Worm (Caenorhabditis elegans) whole organism, young adult: ENCODE results near the gene srz-64.

Source experiments
- F39B2.1 ChIP-seq: fragments of 200-800 bp; sonication (Bioruptor generic); IDR thresholded peaks from 2 replicates; pipeline ENCODE4 v1.3.6; 2022; ENCODE audit warnings: missing genetic modification reagents, missing genetic modification characterization, missing compliant biosample characterization
- T07F8.4 ChIP-seq: sonication (generic microtip); optimal IDR thresholded peaks from 2 replicates; lab custom pipeline; 2016; ENCODE audit warnings: mild to moderate bottlenecking, missing genetic modification characterization, moderate library complexity, missing compliant biosample characterization
- Y53F4B.3 ChIP-seq: fragments of 200-800 bp; sonication (Bioruptor generic); IDR thresholded peaks from 2 replicates; pipeline ENCODE4 v1.3.6; 2022; ENCODE audit warnings: missing genetic modification reagents, missing genetic modification characterization, missing compliant biosample characterization
- Y53G8AR.9 ChIP-seq: fragments of 200-800 bp; sonication (Bioruptor generic); conservative IDR thresholded peaks from 2 replicates; pipeline ENCODE4 v1.3.6; 2022; ENCODE audit warnings: missing genetic modification reagents, missing genetic modification characterization, missing compliant biosample characterization
- ama-1 ChIP-seq, 3 experiments: fragments of 150-350 bp in 1 of 3; sonication (generic microtip) in 2 of 3; optimal IDR thresholded peaks; 2 replicates each; lab custom pipeline; 2014 to 2018; ENCODE audit warnings: missing biosample characterization in 2 of 3, missing genetic modification characterization in 2 of 3, missing genetic modification reagents in 2 of 3
- attf-5 ChIP-seq: fragments of 200-800 bp; sonication (Bioruptor generic); optimal IDR thresholded peaks from 2 replicates; lab custom pipeline; 2018; ENCODE audit warnings: mild to moderate bottlenecking, missing genetic modification characterization, missing compliant biosample characterization
- bed-2 ChIP-seq: fragments of 200-800 bp; sonication (Bioruptor generic); IDR thresholded peaks from 2 replicates; pipeline ENCODE4 v1.3.6; 2022; ENCODE audit warnings: missing genetic modification reagents, missing genetic modification characterization, missing compliant biosample characterization
- dox-1 ChIP-seq: fragments of 200-800 bp; sonication (Bioruptor generic); IDR thresholded peaks from 2 replicates; pipeline ENCODE4 v1.3.6; 2022; ENCODE audit warnings: missing genetic modification reagents, missing genetic modification characterization, missing compliant biosample characterization
- dpl-1 ChIP-seq: fragments of 150-350 bp; optimal IDR thresholded peaks from 2 replicates; lab custom pipeline; 2014; ENCODE audit warnings: missing biosample characterization, missing genetic modification reagents, missing genetic modification characterization
- hmg-1.2 ChIP-seq: fragments of 200-800 bp; sonication (Bioruptor generic); IDR thresholded peaks from 2 replicates; pipeline ENCODE4 v1.3.6; 2022; ENCODE audit warnings: missing genetic modification reagents, missing genetic modification characterization, missing compliant biosample characterization
- hrde-1 ChIP-seq: sonication (generic microtip); optimal IDR thresholded peaks from 2 replicates; lab custom pipeline; 2016; ENCODE audit warnings: missing genetic modification characterization, mild to moderate bottlenecking, missing compliant biosample characterization, moderate library complexity, missing genotype, missing genetic modification reagents, borderline replicate concordance
- lir-1 ChIP-seq: fragments of 200-800 bp; sonication (Bioruptor generic); conservative IDR thresholded peaks from 2 replicates; pipeline ENCODE4 v1.3.6; 2022; ENCODE audit warnings: missing genetic modification reagents, missing genetic modification characterization, missing compliant biosample characterization
- rec-8 ChIP-seq, 2 experiments: sonication (generic microtip); optimal IDR thresholded peaks; 2 replicates each; lab custom pipeline; 2016; ENCODE audit warnings: mild to moderate bottlenecking in 2 of 2, missing genetic modification characterization in 2 of 2, missing genetic modification reagents in 2 of 2, missing genotype in 2 of 2, missing biosample characterization in 1 of 2, missing compliant biosample characterization in 1 of 2, moderate library complexity in 1 of 2
- zim-3 ChIP-seq: sonication (generic microtip); optimal IDR thresholded peaks from 2 replicates; lab custom pipeline; 2017; ENCODE audit warnings: mild to moderate bottlenecking, missing genetic modification characterization, moderate library complexity, missing compliant biosample characterization

- TF ChIP-seq hmg-1.2 (peak; percentile 96), F39B2.1 (GFP tag; lab: Robert Waterston, UW) (0 out of 2 replicates have a peak, but pooled peaks have one; percentile 43), T07F8.4 (tag; lab: Kevin White, UChicago) (no peak), rec-8 (tag; optimal IDR thresholded peaks at IDR 0.05; lab: Kevin White, UChicago) (no peak), hrde-1 (tag; lab: Kevin White, UChicago) (peak; percentile 55), dox-1 (peak; percentile 98), dpl-1 (peak; percentile 97), ama-1 (optimal IDR thresholded peaks at IDR 0.05; lab: Kevin White, UChicago) (peak; percentile 8), ama-1 (GFP tag; optimal IDR thresholded peaks at IDR 0.05; lab: Kevin White, UChicago) (peak in 1 of 2 experiments; percentile 52), lir-1 (peak; percentile 91), bed-2 (GFP tag; lab: Robert Waterston, UW) (peak; percentile 67; the same call in 1 of the 2 replicates), attf-5 (GFP tag; lab: Kevin White, UChicago) (peak; percentile 99), zim-3 (peak; percentile 95), Y53G8AR.9 (GFP tag; lab: Robert Waterston, UW) (peak; percentile 98), Y53F4B.3 (peak; percentile 78; the same call in 1 of the 2 replicates)
Measured at ce11 chrII:1320412-1320811, 27.4 kb upstream of the srz-64 start.
